Worm (Caenorhabditis elegans): ENCODE measurements around the gene B0524.3.

B0524.3 gene

DNA sequence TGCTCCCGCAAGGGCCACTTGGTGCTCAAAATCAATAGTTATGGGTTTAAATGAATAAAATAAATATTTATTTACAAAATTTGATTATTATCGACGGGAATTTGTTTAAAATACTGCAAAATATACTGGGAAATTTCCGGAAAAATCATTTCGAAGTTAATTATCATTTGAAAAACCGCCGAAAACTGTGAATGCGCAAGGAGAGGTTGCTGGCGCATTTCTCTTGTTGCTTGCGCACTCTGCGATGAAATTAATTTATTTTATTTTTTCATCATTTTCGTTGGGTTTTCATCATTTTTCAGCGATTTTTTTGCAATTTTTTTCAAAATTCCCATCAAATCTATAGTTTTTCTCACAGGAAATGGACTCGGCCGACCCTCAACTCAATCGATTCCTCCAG lies 27.9 kb upstream of the B0524.3 start, which contains the start of gene ddp-1 (continued):
- TF ChIP-seq rcor-1 (GFP tag; IDR thresholded peaks at IDR 0.05) (peak; percentile 97), pha-4 (tag; optimal IDR thresholded peaks at IDR 0.05) (peak; percentile 55), ztf-3 (GFP tag; optimal IDR thresholded peaks at IDR 0.05) (peak; percentile 60), Y56A3A.18 (GFP tag; IDR thresholded peaks at IDR 0.05) (peak; percentile 97), tbx-9 (tag; optimal IDR thresholded peaks at IDR 0.05; ENCODE audit: borderline replicate concordance) (no peak), cebp-2 (GFP tag; IDR thresholded peaks at IDR 0.05) (peak; percentile 94; the same call in 1 of the 2 replicates), mes-4 (tag; optimal IDR thresholded peaks at IDR 0.05) (peak; percentile 5), ztf-28 (GFP tag; IDR thresholded peaks at IDR 0.05) (0 out of 2 replicates have a peak, but pooled peaks have one; percentile 58), hmg-1.2 (GFP tag; IDR thresholded peaks at IDR 0.05) (peak; percentile 77), K11D2.4 (GFP tag; IDR thresholded peaks at IDR 0.05) (peak; percentile 96), attf-5 (GFP tag; optimal IDR thresholded peaks at IDR 0.05) (peak; percentile 93), sea-2 (GFP tag; IDR thresholded peaks at IDR 0.05) (no peak), ztf-25 (GFP tag; IDR thresholded peaks at IDR 0.05) (no peak), Y67H2A.10 (GFP tag; conservative IDR thresholded peaks at IDR 0.05) (peak; percentile 62; the same call in 1 of the 2 replicates), him-1 (tag; optimal IDR thresholded peaks at IDR 0.05) (peak; percentile 72), B0019.2 (GFP tag; conservative IDR thresholded peaks at IDR 0.05) (peak; percentile 84), Y79H2A.3 (GFP tag; conservative IDR thresholded peaks at IDR 0.05) (0 out of 2 replicates have a peak, but pooled peaks have one; percentile 53), somi-1 (GFP tag; optimal IDR thresholded peaks at IDR 0.05) (peak; percentile 78), K12H6.12 (tag; optimal IDR thresholded peaks at IDR 0.05) (peak; percentile 63), athp-1 (tag; optimal IDR thresholded peaks at IDR 0.05) (peak; percentile 93), egrh-3 (GFP tag; IDR thresholded peaks at IDR 0.05) (0 out of 2 replicates have a peak, but pooled peaks have one; percentile 31), snpc-3.4 (tag; optimal IDR thresholded peaks at IDR 0.05) (peak; percentile 96), nhr-120 (GFP tag; IDR thresholded peaks at IDR 0.05) (no peak), xnd-1 (tag; optimal IDR thresholded peaks at IDR 0.05) (peak; percentile 72), atf-7 (tag; optimal IDR thresholded peaks at IDR 0.05) (peak; percentile 91), madf-10 (tag; optimal IDR thresholded peaks at IDR 0.05) (peak; percentile 80), snpc-1.1 (tag; optimal IDR thresholded peaks at IDR 0.05; ENCODE audit: insufficient read depth) (peak; percentile 67), C06A6.2 (GFP tag; conservative IDR thresholded peaks at IDR 0.05) (peak; percentile 91), zfh-2 (GFP tag; conservative IDR thresholded peaks at IDR 0.05) (peak; percentile 62), F57C9.4 (tag; optimal IDR thresholded peaks at IDR 0.05) (peak; percentile 88), ets-4 (GFP tag; optimal IDR thresholded peaks at IDR 0.05) (no peak), D2030.7 (GFP tag; IDR thresholded peaks at IDR 0.05) (peak; percentile 88), T26A5.8 (tag; optimal IDR thresholded peaks at IDR 0.05) (peak; percentile 38), nfya-1 (tag; optimal IDR thresholded peaks at IDR 0.05; ENCODE audit: borderline replicate concordance, insufficient read depth) (no peak), nhr-80 (tag; optimal IDR thresholded peaks at IDR 0.05) (peak; percentile 47), rpc-1 (optimal IDR thresholded peaks at IDR 0.05) (no peak), rpc-1 (tag; optimal IDR thresholded peaks at IDR 0.05) (no peak), akir-1 (GFP tag; optimal IDR thresholded peaks at IDR 0.05) (no peak), aptf-2 (GFP tag; conservative IDR thresholded peaks at IDR 0.05) (no peak), rec-8 (tag; optimal IDR thresholded peaks at IDR 0.05) (peak in 1 of 2 experiments; percentile 53), nfya-2 (GFP tag; IDR thresholded peaks at IDR 0.05) (0 out of 2 replicates have a peak, but pooled peaks have one; percentile 85), aptf-3 (GFP tag; IDR thresholded peaks at IDR 0.05) (no peak), bed-1 (GFP tag; IDR thresholded peaks at IDR 0.05) (no peak), mel-28 (tag; optimal IDR thresholded peaks at IDR 0.05; ENCODE audit: borderline replicate concordance) (peak; percentile 73), ceh-58 (GFP tag; IDR thresholded peaks at IDR 0.05) (peak; percentile 79; the same call in 1 of the 2 replicates), zim-3 (tag; optimal IDR thresholded peaks at IDR 0.05) (peak; percentile 75), let-526 (GFP tag; IDR thresholded peaks at IDR 0.05) (peak; percentile 65; the same call in 1 of the 2 replicates), sdz-38 (tag; optimal IDR thresholded peaks at IDR 0.05) (no peak), B0035.1 (tag; optimal IDR thresholded peaks at IDR 0.05) (peak; percentile 81)
